Fruit fly (Drosophila melanogaster): ENCODE results near the gene CG10096.
A peak's percentile ranks its signal among the peaks of the same experiment; 100 is the strongest.

CG10096 gene

dm6 chr3R:12401672-12402296 lies 6.0 kb upstream of the CG10096 start, which contains the start of gene DNAlig3 (continued):
- TF ChIP-seq twi (tag; optimal IDR thresholded peaks at IDR 0.05) (no peak), Nf-YA (GFP tag; IDR thresholded peaks at IDR 0.05) (peak; percentile 23; the same call in 1 of the 2 replicates), MESR4 (GFP tag; optimal IDR thresholded peaks at IDR 0.05) (peak; percentile 23), CG7271 (tag; optimal IDR thresholded peaks at IDR 0.05) (no peak), CG10366 (GFP tag; IDR thresholded peaks at IDR 0.05) (no peak), sima (GFP tag; optimal IDR thresholded peaks at IDR 0.05) (no peak), ci (GFP tag; IDR thresholded peaks at IDR 0.05) (peak; percentile 49; the same call in 1 of the 3 replicates), Hr39 (optimal IDR thresholded peaks at IDR 0.05) (no peak), ranshi (GFP tag; IDR thresholded peaks at IDR 0.05) (no peak), dmrt99B (tag; optimal IDR thresholded peaks at IDR 0.05) (no peak), tin (GFP tag; optimal IDR thresholded peaks at IDR 0.05) (no peak), HLH3B (GFP tag; IDR thresholded peaks at IDR 0.05) (no peak), Vsx1 (GFP tag; optimal IDR thresholded peaks at IDR 0.05) (no peak), Fer3 (tag; optimal IDR thresholded peaks at IDR 0.05) (no peak), Fer1 (GFP tag; optimal IDR thresholded peaks at IDR 0.05) (peak; percentile 21), odd (GFP tag; optimal IDR thresholded peaks at IDR 0.05) (no peak), Hr78 (GFP tag; optimal IDR thresholded peaks at IDR 0.05) (no peak), pnt (GFP tag; optimal IDR thresholded peaks at IDR 0.05) (no peak), sc (optimal IDR thresholded peaks at IDR 0.05) (no peak), sc (GFP tag; optimal IDR thresholded peaks at IDR 0.05) (no peak), crol (GFP tag; IDR thresholded peaks at IDR 0.05) (no peak), Sin3A (optimal IDR thresholded peaks at IDR 0.05) (no peak), CG10959 (GFP tag; IDR thresholded peaks at IDR 0.05) (no peak), Spps (tag; optimal IDR thresholded peaks at IDR 0.05) (no peak), CG7745 (tag; optimal IDR thresholded peaks at IDR 0.05) (no peak), Camta (GFP tag; optimal IDR thresholded peaks at IDR 0.05) (no peak), crp (GFP tag; optimal IDR thresholded peaks at IDR 0.05) (peak; percentile 33 to 93), CG4282 (GFP tag; optimal IDR thresholded peaks at IDR 0.05) (no peak), cas (GFP tag; IDR thresholded peaks at IDR 0.05) (no peak), CG3407 (GFP tag; optimal IDR thresholded peaks at IDR 0.05) (no peak), CG33213 (GFP tag; optimal IDR thresholded peaks at IDR 0.05) (no peak), CG31365 (tag; optimal IDR thresholded peaks at IDR 0.05) (no peak), eyg (GFP tag; optimal IDR thresholded peaks at IDR 0.05) (no peak), pb (GFP tag; optimal IDR thresholded peaks at IDR 0.05) (no peak), Bgb (GFP tag; IDR thresholded peaks at IDR 0.05; ENCODE audit: partially characterized antibody) (peak; percentile 33; the same call in 1 of the 2 replicates), CG5180 (GFP tag; optimal IDR thresholded peaks at IDR 0.05) (no peak), Oli (tag; optimal IDR thresholded peaks at IDR 0.05) (no peak), Scr (GFP tag; IDR thresholded peaks at IDR 0.05; ENCODE audit: partially characterized antibody) (peak; percentile 60), CG4360 (GFP tag; IDR thresholded peaks at IDR 0.05) (no peak), E2f1 (GFP tag; IDR thresholded peaks at IDR 0.05) (no peak), Rfx (GFP tag; IDR thresholded peaks at IDR 0.05) (no peak), nerfin-2 (GFP tag; IDR thresholded peaks at IDR 0.05; ENCODE audit: partially characterized antibody) (no peak), CG42726 (GFP tag; IDR thresholded peaks at IDR 0.05; ENCODE audit: partially characterized antibody) (no peak), grn (GFP tag; optimal IDR thresholded peaks at IDR 0.05) (no peak), luna (GFP tag; optimal IDR thresholded peaks at IDR 0.05) (no peak), Doc3 (GFP tag; IDR thresholded peaks at IDR 0.05; ENCODE audit: partially characterized antibody) (peak; percentile 61; the same call in 1 of the 3 replicates), CG31388 (GFP tag; optimal IDR thresholded peaks at IDR 0.05) (no peak), fd96Cb (tag; optimal IDR thresholded peaks at IDR 0.05) (no peak), slbo (GFP tag; IDR thresholded peaks at IDR 0.05) (no peak), CG5245 (GFP tag; optimal IDR thresholded peaks at IDR 0.05) (no peak), grau (tag; optimal IDR thresholded peaks at IDR 0.05) (no peak)
